Worm (Caenorhabditis elegans) whole organism, L4 larva: ENCODE data around the gene nspa-2.
A peak's percentile ranks its signal among the peaks of the same experiment; 100 is the strongest.

ENCODE experiments used
- F10B5.3 ChIP-seq: sonication (generic microtip); optimal IDR thresholded peaks from 2 replicates; lab custom pipeline; 2016; ENCODE audit warnings: mild to moderate bottlenecking, missing genetic modification characterization, missing compliant biosample characterization
- Y48G9A.11 ChIP-seq: fragments of 200-800 bp; sonication (Bioruptor generic); IDR thresholded peaks from 2 replicates; pipeline ENCODE4 v1.3.6; 2022; ENCODE audit warnings: missing genetic modification reagents, missing genetic modification characterization, missing compliant biosample characterization
- Y5F2A.4 ChIP-seq: fragments of 200-800 bp; sonication (Bioruptor generic); optimal IDR thresholded peaks from 2 replicates; lab custom pipeline; 2018; ENCODE audit warnings: mild to moderate bottlenecking, missing genetic modification characterization, missing compliant biosample characterization
- ZK546.5 ChIP-seq, 2 experiments: sonication (generic microtip); optimal IDR thresholded peaks; 2 replicates each; lab custom pipeline; 2017; ENCODE audit warnings: missing biosample characterization in 2 of 2, missing genetic modification characterization in 2 of 2
- aha-1 ChIP-seq: fragments of 150-350 bp; peaks from one replicate; lab custom pipeline; 2014; ENCODE audit warnings: missing biosample characterization, missing genetic modification characterization
- ceh-32 ChIP-seq: sonication (generic microtip); optimal IDR thresholded peaks from 2 replicates; lab custom pipeline; 2016; ENCODE audit warnings: mild to moderate bottlenecking, missing genetic modification characterization, missing compliant biosample characterization; ENCODE audit not compliant: poor library complexity
- ceh-44 ChIP-seq: fragments of 200-800 bp; sonication (Bioruptor generic); IDR thresholded peaks from 2 replicates; pipeline ENCODE4 v1.3.6; 2022; ENCODE audit warnings: missing genetic modification reagents, missing genetic modification characterization, missing compliant biosample characterization
- ceh-62 ChIP-seq: sonication (generic microtip); optimal IDR thresholded peaks from 2 replicates; lab custom pipeline; 2017; ENCODE audit warnings: missing biosample characterization, missing genetic modification characterization
- ceh-82 ChIP-seq: sonication (generic microtip); optimal IDR thresholded peaks from 2 replicates; lab custom pipeline; 2017; ENCODE audit warnings: missing biosample characterization, missing genetic modification characterization
- ctbp-1 ChIP-seq: fragments of 200-800 bp; sonication (Bioruptor generic); IDR thresholded peaks from 2 replicates; pipeline ENCODE4 v1.3.6; 2022; ENCODE audit warnings: missing genetic modification reagents, missing genetic modification characterization, missing compliant biosample characterization
- dmd-6 ChIP-seq: fragments of 200-800 bp; sonication (Bioruptor generic); IDR thresholded peaks from 2 replicates; pipeline ENCODE4 v1.3.6; 2022; ENCODE audit warnings: missing genetic modification reagents, missing genetic modification characterization, missing compliant biosample characterization
- dmd-9 ChIP-seq: fragments of 200-800 bp; sonication (Bioruptor generic); IDR thresholded peaks from 2 replicates; pipeline ENCODE4 v1.3.6; 2022; ENCODE audit warnings: missing genetic modification reagents, missing genetic modification characterization, missing compliant biosample characterization
- duxl-1 ChIP-seq: sonication (generic microtip); optimal IDR thresholded peaks from 2 replicates; lab custom pipeline; 2016; ENCODE audit warnings: mild to moderate bottlenecking, missing genetic modification characterization, moderate library complexity, missing compliant biosample characterization; ENCODE audit not compliant: poor library complexity
- egl-43 ChIP-seq: fragments of 200-800 bp; sonication (Bioruptor generic); IDR thresholded peaks from 2 replicates; pipeline ENCODE4 v1.3.6; 2022; ENCODE audit warnings: missing genetic modification reagents, missing genetic modification characterization, missing compliant biosample characterization
- hif-1 ChIP-seq, 2 experiments: sonication (generic microtip); optimal IDR thresholded peaks; 2 replicates each; lab custom pipeline; 2016 to 2017; ENCODE audit warnings: missing compliant biosample characterization in 2 of 2, missing genetic modification characterization in 2 of 2, missing genetic modification reagents in 2 of 2, missing genotype in 2 of 2, mild to moderate bottlenecking in 1 of 2
- lin-13 ChIP-seq: fragments of 150-350 bp; optimal IDR thresholded peaks from 2 replicates; lab custom pipeline; 2014; ENCODE audit warnings: missing biosample characterization, missing genetic modification reagents, missing genetic modification characterization
- lin-15B ChIP-seq: fragments of 150-350 bp; sonication (generic microtip); optimal IDR thresholded peaks from 3 replicates; lab custom pipeline; 2014; ENCODE audit warnings: missing biosample characterization, missing genetic modification characterization
- lin-39 ChIP-seq: fragments of 150-350 bp; optimal IDR thresholded peaks from 2 replicates; lab custom pipeline; 2014; ENCODE audit warnings: missing biosample characterization, missing genetic modification reagents, missing genetic modification characterization
- lir-3 ChIP-seq: sonication (generic microtip); optimal IDR thresholded peaks from 2 replicates; lab custom pipeline; 2016; ENCODE audit warnings: mild to moderate bottlenecking, missing genetic modification characterization, missing compliant biosample characterization
- madf-5 ChIP-seq, 2 experiments: fragments of 200-800 bp; sonication (Bioruptor generic); IDR thresholded peaks; 2 replicates each; pipeline ENCODE4 v1.3.6; 2022; ENCODE audit warnings: missing compliant biosample characterization in 2 of 2, missing genetic modification characterization in 2 of 2
- mdl-1 ChIP-seq, 2 experiments: fragments of 150-350 bp in 1 of 2; sonication (generic microtip) in 1 of 2; optimal IDR thresholded peaks; 2 replicates each; lab custom pipeline; 2014 to 2017; ENCODE audit warnings: missing biosample characterization in 2 of 2, missing genetic modification characterization in 2 of 2
- mdt-29 ChIP-seq: fragments of 200-800 bp; sonication (Bioruptor generic); IDR thresholded peaks from 2 replicates; pipeline ENCODE4 v1.3.6; 2022; ENCODE audit warnings: missing genetic modification reagents, missing genetic modification characterization, missing compliant biosample characterization
- mep-1 ChIP-seq: fragments of 150-350 bp; sonication (generic microtip); optimal IDR thresholded peaks from 3 replicates; lab custom pipeline; 2014; ENCODE audit warnings: missing biosample characterization, missing genetic modification characterization
- mxl-2 ChIP-seq: fragments of 200-800 bp; sonication (Bioruptor generic); conservative IDR thresholded peaks from 2 replicates; pipeline ENCODE4 v1.3.6; 2022; ENCODE audit warnings: missing genetic modification reagents, missing genetic modification characterization, missing compliant biosample characterization
- nhr-25 ChIP-seq: sonication (generic microtip); optimal IDR thresholded peaks from 2 replicates; lab custom pipeline; 2017; ENCODE audit warnings: missing genetic modification characterization, mild to moderate bottlenecking, missing compliant biosample characterization, antibody characterized with exemption, moderate library complexity, borderline replicate concordance; ENCODE audit not compliant: insufficient read depth
- nhr-42 ChIP-seq: fragments of 200-800 bp; sonication (Bioruptor generic); IDR thresholded peaks from 2 replicates; pipeline ENCODE4 v1.3.6; 2022; ENCODE audit warnings: missing genetic modification characterization, missing compliant biosample characterization
- nhr-76 ChIP-seq: fragments of 150-350 bp; optimal IDR thresholded peaks from 2 replicates; lab custom pipeline; 2014; ENCODE audit warnings: missing biosample characterization, missing genetic modification characterization
- pha-4 ChIP-seq, 2 experiments: fragments of 150-350 bp in 1 of 2; fragments of 200-800 bp in 1 of 2; sonication (Bioruptor generic) in 1 of 2; IDR thresholded peaks in 1 of 2; optimal IDR thresholded peaks in 1 of 2; 2 replicates each; pipeline versions ENCODE4 v1.3.6 to Lab custom; 2014 to 2022; ENCODE audit warnings: missing genetic modification characterization in 2 of 2, missing genetic modification reagents in 2 of 2, missing biosample characterization in 1 of 2, missing compliant biosample characterization in 1 of 2
- php-3 ChIP-seq: fragments of 200-800 bp; sonication (Bioruptor generic); IDR thresholded peaks from 2 replicates; pipeline ENCODE4 v1.3.6; 2022; ENCODE audit warnings: missing genetic modification reagents, missing genetic modification characterization, missing compliant biosample characterization
- set-16 ChIP-seq: fragments of 200-800 bp; sonication (Bioruptor generic); IDR thresholded peaks from 2 replicates; pipeline ENCODE4 v1.3.6; 2022; ENCODE audit warnings: missing genetic modification reagents, missing genetic modification characterization, missing compliant biosample characterization
- skn-1 ChIP-seq: fragments of 150-350 bp; optimal IDR thresholded peaks from 2 replicates; lab custom pipeline; 2014; ENCODE audit warnings: missing biosample characterization, missing genetic modification characterization
- snpc-4 ChIP-seq: fragments of 150-350 bp; optimal IDR thresholded peaks from 2 replicates; lab custom pipeline; 2014; ENCODE audit warnings: missing biosample characterization, missing genetic modification characterization
- spr-3 ChIP-seq: fragments of 200-800 bp; sonication (Bioruptor generic); optimal IDR thresholded peaks from 2 replicates; lab custom pipeline; 2018; ENCODE audit warnings: mild to moderate bottlenecking, missing genetic modification characterization, missing compliant biosample characterization
- tra-1 ChIP-seq: fragments of 200-800 bp; sonication (Bioruptor generic); IDR thresholded peaks from 2 replicates; pipeline ENCODE4 v1.3.6; 2022; ENCODE audit warnings: missing genetic modification reagents, missing genetic modification characterization, missing compliant biosample characterization
- unc-39 ChIP-seq: sonication (generic microtip); optimal IDR thresholded peaks from 2 replicates; lab custom pipeline; 2017; ENCODE audit warnings: missing biosample characterization, missing genetic modification characterization
- unc-62 ChIP-seq, 3 experiments: fragments of 150-350 bp in 1 of 3; sonication (generic microtip); optimal IDR thresholded peaks in 2 of 3; peaks in 1 of 3; 1 replicate in 1 of 3; 2 replicates in 2 of 3; lab custom pipeline; 2014 to 2017; ENCODE audit warnings: missing biosample characterization in 3 of 3, missing genetic modification characterization in 3 of 3, missing genetic modification reagents in 3 of 3, missing genotype in 1 of 3
- vab-7 ChIP-seq: fragments of 200-800 bp; sonication (Bioruptor generic); IDR thresholded peaks from 2 replicates; pipeline ENCODE4 v1.3.6; 2022; ENCODE audit warnings: missing genetic modification reagents, missing genetic modification characterization, missing compliant biosample characterization
- zag-1 ChIP-seq: fragments of 150-350 bp; optimal IDR thresholded peaks from 2 replicates; lab custom pipeline; 2014; ENCODE audit warnings: missing biosample characterization, missing genetic modification characterization
- zfp-2 ChIP-seq: sonication (generic microtip); optimal IDR thresholded peaks from 2 replicates; lab custom pipeline; 2016; ENCODE audit warnings: mild to moderate bottlenecking, missing genetic modification characterization, missing compliant biosample characterization
- zfp-3 ChIP-seq: fragments of 200-800 bp; sonication (Bioruptor generic); conservative IDR thresholded peaks from 2 replicates; pipeline ENCODE4 v1.3.6; 2022; ENCODE audit warnings: missing genetic modification reagents, missing genetic modification characterization, missing compliant biosample characterization
- zip-11 ChIP-seq: fragments of 200-800 bp; sonication (Bioruptor generic); IDR thresholded peaks from 2 replicates; pipeline ENCODE4 v1.3.6; 2022; ENCODE audit warnings: missing genetic modification characterization, missing compliant biosample characterization
- zip-2 ChIP-seq: fragments of 150-350 bp; optimal IDR thresholded peaks from 2 replicates; lab custom pipeline; 2014; ENCODE audit warnings: missing biosample characterization, missing genetic modification characterization
- ztf-11 ChIP-seq: fragments of 150-350 bp; optimal IDR thresholded peaks from 2 replicates; lab custom pipeline; 2014; ENCODE audit warnings: missing biosample characterization, missing genetic modification characterization

Gene nspa-2

DNA sequence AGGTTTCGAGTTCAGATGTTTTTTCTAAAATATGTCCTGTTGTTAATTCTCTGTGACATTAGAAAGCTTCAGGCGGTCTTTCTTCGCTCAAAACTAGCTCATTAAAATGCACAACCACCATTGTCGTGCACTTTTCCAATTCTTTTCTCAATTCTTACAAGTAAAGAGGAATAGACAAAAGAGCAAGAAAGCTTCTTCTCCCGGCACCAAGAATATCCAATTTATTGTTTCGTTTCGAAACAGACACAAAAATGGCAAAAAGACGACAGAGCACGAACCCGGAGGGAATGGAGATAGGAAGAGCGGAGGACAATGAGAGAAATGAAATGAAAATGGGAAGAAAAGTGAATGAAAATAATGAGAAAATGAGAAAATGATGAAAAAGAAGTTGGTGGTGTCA lies 38.3 kb upstream of the nspa-2 start:
- TF ChIP-seq unc-62 (GFP tag; optimal IDR thresholded peaks at IDR 0.05 in 1 of 2; lab: Kevin White, UChicago) (peak in 1 of 2 experiments; percentile 85), unc-62 (tag; optimal IDR thresholded peaks at IDR 0.05; lab: Kevin White, UChicago) (no peak), zfp-2 (tag; lab: Kevin White, UChicago) (no peak), aha-1 (tag; lab: Kevin White, UChicago) (peak; percentile 90), snpc-4 (tag; lab: Kevin White, UChicago) (no peak)

DNA sequence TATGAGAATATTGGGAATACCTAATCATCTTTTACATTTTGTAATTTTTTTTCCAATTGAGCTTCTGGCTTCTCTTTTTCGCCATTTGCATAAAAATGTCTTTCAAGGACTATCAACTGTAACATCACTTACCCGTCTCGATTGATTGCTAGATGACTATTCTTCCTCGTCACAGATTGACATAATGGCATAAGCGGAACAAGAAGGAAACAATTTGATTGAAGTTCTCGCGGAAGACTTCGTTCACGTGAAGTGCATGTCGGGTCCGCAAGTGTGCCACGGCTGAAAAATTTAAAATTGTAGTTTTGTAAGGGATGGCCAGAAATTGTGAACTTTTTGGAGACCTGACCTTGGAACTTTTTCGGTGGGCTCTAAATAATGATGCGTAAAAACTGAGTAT lies 37.1 kb upstream of the nspa-2 start:
- TF ChIP-seq dmd-6 (GFP tag; lab: Robert Waterston, UW): peak; percentile 86
- TF ChIP-seq tra-1: no peak
- peak; percentile 83 for TF ChIP-seq mxl-2 (GFP tag; lab: Robert Waterston, UW)
- TF ChIP-seq nhr-76 (tag; lab: Kevin White, UChicago): no peak
- no peak for TF ChIP-seq ceh-82 (tag; lab: Kevin White, UChicago)

DNA sequence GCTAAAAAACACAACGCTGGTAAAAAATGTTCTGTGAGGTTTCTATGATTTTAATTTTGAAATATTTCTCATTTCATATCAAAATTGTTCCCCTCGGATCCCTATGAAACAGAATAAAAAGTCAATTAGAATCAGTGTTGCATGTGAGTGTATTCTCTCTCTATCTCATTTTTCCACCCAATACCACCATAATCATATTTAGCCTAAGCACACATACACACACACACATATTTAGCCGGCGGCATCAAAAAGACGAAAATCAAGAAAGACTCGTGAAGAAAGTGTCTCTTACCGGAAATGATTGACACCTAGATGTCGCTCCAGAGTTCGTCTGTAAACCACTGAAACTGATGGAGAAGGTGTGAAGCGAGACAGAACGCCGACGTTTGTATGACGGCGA lies 36.6 kb upstream of the nspa-2 start:
- TF ChIP-seq aha-1 (tag; lab: Kevin White, UChicago) (peak; percentile 72), unc-39 (tag; lab: Kevin White, UChicago) (no peak), lin-39 (no peak), set-16 (no peak), tra-1 (no peak), dmd-9 (GFP tag; lab: Robert Waterston, UW) (no peak), dmd-6 (GFP tag; lab: Robert Waterston, UW) (0 out of 2 replicates have a peak, but pooled peaks have one; percentile 21)

DNA sequence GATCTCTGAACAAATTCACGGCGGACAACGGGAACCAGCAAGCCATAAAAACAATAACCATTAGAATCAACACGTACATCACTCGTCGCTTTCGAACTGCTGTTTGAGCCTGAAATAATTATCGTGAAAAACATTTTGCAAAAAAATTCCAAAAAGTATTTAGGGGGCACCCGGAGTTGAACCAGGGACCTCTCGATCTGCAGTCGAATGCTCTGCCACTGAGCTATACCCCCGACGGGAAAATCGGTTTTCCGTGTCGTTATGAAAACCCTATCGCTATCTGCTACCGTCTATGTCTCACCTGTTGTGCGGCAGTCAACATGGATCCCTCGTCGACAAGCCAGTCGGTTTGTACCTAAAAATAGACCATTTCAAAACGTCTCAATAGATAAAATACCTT lies 35.3 kb upstream of the nspa-2 start:
- TF ChIP-seq spr-3 (peak; percentile 35), ceh-44 (GFP tag; lab: Robert Waterston, UW) (no peak), skn-1 (tag; lab: Kevin White, UChicago) (no peak), ceh-32 (no peak), zag-1 (tag; lab: Kevin White, UChicago) (no peak), F10B5.3 (tag; lab: Kevin White, UChicago) (no peak), pha-4 (GFP tag; IDR thresholded peaks at IDR 0.05; lab: Robert Waterston, UW) (peak; percentile 71; the same call in 1 of the 2 replicates), pha-4 (tag; optimal IDR thresholded peaks at IDR 0.05; lab: Kevin White, UChicago) (no peak), ceh-62 (tag; lab: Kevin White, UChicago) (no peak), hif-1 (tag; optimal IDR thresholded peaks at IDR 0.05; lab: Kevin White, UChicago) (no peak), php-3 (no peak), Y48G9A.11 (GFP tag; lab: Robert Waterston, UW) (0 out of 2 replicates have a peak, but pooled peaks have one; percentile 28), zip-2 (no peak), lin-13 (GFP tag; lab: Kevin White, UChicago) (no peak), duxl-1 (tag; lab: Kevin White, UChicago) (peak; percentile 48), dmd-6 (GFP tag; lab: Robert Waterston, UW) (no peak; the same call in 1 of the 2 replicates), tra-1 (0 out of 2 replicates have a peak, but pooled peaks have one; percentile 22), nhr-42 (GFP tag; lab: Robert Waterston, UW) (no peak), lin-15B (no peak), zfp-2 (tag; lab: Kevin White, UChicago) (no peak), mep-1 (tag; lab: Kevin White, UChicago) (no peak), vab-7 (peak; percentile 48; the same call in 1 of the 2 replicates), lir-3 (tag; lab: Kevin White, UChicago) (no peak), ctbp-1 (GFP tag; lab: Robert Waterston, UW) (peak; percentile 59; the same call in 1 of the 2 replicates), nhr-25 (tag; lab: Kevin White, UChicago) (no peak), zfp-3 (GFP tag; lab: Robert Waterston, UW) (no peak), ZK546.5 (tag; optimal IDR thresholded peaks at IDR 0.05; lab: Kevin White, UChicago) (no peak), Y5F2A.4 (GFP tag; lab: Kevin White, UChicago) (no peak), zip-11 (GFP tag; lab: Robert Waterston, UW) (no peak), egl-43 (GFP tag; lab: Robert Waterston, UW) (no peak; the same call in none of the 2 replicates), ztf-11 (tag; lab: Kevin White, UChicago) (no peak), mdl-1 (tag; optimal IDR thresholded peaks at IDR 0.05; lab: Kevin White, UChicago) (no peak), madf-5 (GFP tag; IDR thresholded peaks at IDR 0.05; lab: Robert Waterston, UW) (0 out of 4 replicates have a peak, but pooled peaks of 1 of the 2 experiments have one; percentile 63), mdt-29 (GFP tag; lab: Robert Waterston, UW) (no peak)
